Fruit fly (Drosophila melanogaster) whole organism, embryonic: Measurements from ENCODE around the gene meigo.

ENCODE experiments used
- CG10979 ChIP-seq: fragments of 200-800 bp; sonication (Bioruptor generic); optimal IDR thresholded peaks from 2 replicates; lab custom pipeline; 2018; ENCODE audit warnings: missing biosample characterization, mild to moderate bottlenecking, missing genetic modification characterization, moderate library complexity
- CG11504 ChIP-seq: fragments of 200-800 bp; sonication (Bioruptor generic); optimal IDR thresholded peaks from 3 replicates; lab custom pipeline; 2019; ENCODE audit warnings: missing biosample characterization, mild to moderate bottlenecking, missing genetic modification characterization, moderate library complexity
- CG12155 ChIP-seq: fragments of 200-800 bp; sonication (Bioruptor generic); optimal IDR thresholded peaks from 3 replicates; lab custom pipeline; 2016; ENCODE audit warnings: missing biosample characterization, missing genetic modification characterization
- CG13287 ChIP-seq: fragments of 200-800 bp; sonication (Bioruptor generic); IDR thresholded peaks from 2 replicates; pipeline ENCODE4 v1.3.6; 2022; ENCODE audit warnings: missing biosample characterization, missing genetic modification characterization; ENCODE audit not compliant: partially characterized antibody
- CG13424 ChIP-seq: fragments of 200-800 bp; sonication (Bioruptor generic); optimal IDR thresholded peaks from 2 replicates; lab custom pipeline; 2019; ENCODE audit warnings: missing biosample characterization, mild to moderate bottlenecking, missing genetic modification characterization, moderate library complexity
- CG14441 ChIP-seq: fragments of 200-800 bp; sonication (Bioruptor generic); IDR thresholded peaks from 2 replicates; pipeline ENCODE4 v1.3.6; 2022; ENCODE audit warnings: missing biosample characterization, missing genetic modification characterization
- CG15514 ChIP-seq: fragments of 200-800 bp; sonication (Bioruptor generic); optimal IDR thresholded peaks from 3 replicates; lab custom pipeline; 2017; ENCODE audit warnings: missing biosample characterization, missing genetic modification characterization, mild to moderate bottlenecking, moderate library complexity, missing genetic modification reagents
- CG1602 ChIP-seq: fragments of 200-800 bp; sonication (Bioruptor generic); optimal IDR thresholded peaks from 3 replicates; lab custom pipeline; 2016; ENCODE audit warnings: missing biosample characterization, missing genetic modification characterization
- CG30403 ChIP-seq: fragments of 200-800 bp; sonication (Bioruptor generic); optimal IDR thresholded peaks from 3 replicates; lab custom pipeline; 2016; ENCODE audit warnings: missing biosample characterization, missing genetic modification characterization
- CG32532 ChIP-seq: fragments of 200-800 bp; sonication (Bioruptor generic); IDR thresholded peaks from 2 replicates; pipeline ENCODE4 v1.3.6; 2022; ENCODE audit warnings: missing biosample characterization, missing genetic modification characterization
- CG3995 ChIP-seq: fragments of 200-800 bp; sonication (Bioruptor generic); optimal IDR thresholded peaks from 3 replicates; lab custom pipeline; 2016; ENCODE audit warnings: missing biosample characterization, missing genetic modification characterization
- CG42726 ChIP-seq: fragments of 200-800 bp; sonication (Bioruptor generic); IDR thresholded peaks from 2 replicates; pipeline ENCODE4 v1.3.6; 2022; ENCODE audit warnings: missing biosample characterization, missing genetic modification characterization; ENCODE audit not compliant: partially characterized antibody
- CG6791 ChIP-seq: fragments of 200-800 bp; sonication (Bioruptor generic); IDR thresholded peaks from 3 replicates; pipeline ENCODE4 v1.3.6; 2022; ENCODE audit warnings: missing biosample characterization, missing genetic modification characterization; ENCODE audit not compliant: partially characterized antibody
- CG7786 ChIP-seq: fragments of 200-800 bp; sonication (Bioruptor generic); optimal IDR thresholded peaks from 2 replicates; lab custom pipeline; 2016; ENCODE audit warnings: missing biosample characterization, missing genetic modification characterization
- CG8089 ChIP-seq: fragments of 200-800 bp; sonication (Bioruptor generic); optimal IDR thresholded peaks from 3 replicates; lab custom pipeline; 2016; ENCODE audit warnings: missing biosample characterization, missing genetic modification characterization
- CG9817 ChIP-seq: fragments of 200-800 bp; sonication (Bioruptor generic); optimal IDR thresholded peaks from 2 replicates; lab custom pipeline; 2018; ENCODE audit warnings: missing biosample characterization, mild to moderate bottlenecking, missing genetic modification characterization, moderate library complexity
- Camta ChIP-seq: fragments of 200-800 bp; sonication (Bioruptor generic); optimal IDR thresholded peaks from 2 replicates; lab custom pipeline; 2016; ENCODE audit warnings: missing biosample characterization, missing genetic modification characterization
- D19A ChIP-seq: fragments of 200-800 bp; optimal IDR thresholded peaks from 3 replicates; lab custom pipeline; 2019; ENCODE audit warnings: missing biosample characterization, mild to moderate bottlenecking, missing genetic modification characterization, moderate library complexity
- D19B ChIP-seq: fragments of 200-800 bp; sonication (Bioruptor generic); optimal IDR thresholded peaks from 2 replicates; lab custom pipeline; 2017; ENCODE audit warnings: missing biosample characterization, mild to moderate bottlenecking, missing genetic modification characterization
- Dbx ChIP-seq: fragments of 200-800 bp; sonication (Bioruptor generic); IDR thresholded peaks from 3 replicates; pipeline ENCODE4 v1.3.6; 2022; ENCODE audit warnings: missing biosample characterization, missing genetic modification characterization
- E2f2 ChIP-seq: fragments of 200-800 bp; sonication (Bioruptor generic); IDR thresholded peaks from 2 replicates; pipeline ENCODE4 v1.3.6; 2022; ENCODE audit warnings: missing biosample characterization, missing genetic modification characterization
- Gug ChIP-seq: fragments of 200-800 bp; sonication (Bioruptor generic); IDR thresholded peaks from 4 replicates; pipeline ENCODE4 v1.3.6; 2022; ENCODE audit warnings: missing biosample characterization, missing genetic modification characterization
- HLH54F ChIP-seq: fragments of 200-800 bp; sonication (Bioruptor generic); optimal IDR thresholded peaks from 3 replicates; lab custom pipeline; 2016; ENCODE audit warnings: missing biosample characterization, missing genetic modification characterization
- HmgZ ChIP-seq: fragments of 200-800 bp; sonication (Bioruptor generic); optimal IDR thresholded peaks from 2 replicates; lab custom pipeline; 2018; ENCODE audit warnings: missing biosample characterization, mild to moderate bottlenecking, missing genetic modification characterization
- Hsf ChIP-seq: fragments of 200-800 bp; sonication (Bioruptor generic); optimal IDR thresholded peaks from 3 replicates; lab custom pipeline; 2016; ENCODE audit warnings: missing biosample characterization, missing genetic modification characterization
- Jarid2 ChIP-seq: fragments of 200-800 bp; sonication (Bioruptor generic); optimal IDR thresholded peaks from 3 replicates; lab custom pipeline; 2017; ENCODE audit warnings: mild to moderate bottlenecking, missing biosample characterization, missing genetic modification reagents, missing genetic modification characterization
- MBD-R2 ChIP-seq: fragments of 200-800 bp; sonication (Bioruptor generic); IDR thresholded peaks from 2 replicates; pipeline ENCODE4 v1.3.6; 2022; ENCODE audit warnings: missing biosample characterization, missing genetic modification characterization
- MESR4 ChIP-seq: fragments of 200-800 bp; sonication (Bioruptor generic); optimal IDR thresholded peaks from 2 replicates; lab custom pipeline; 2018; ENCODE audit warnings: missing biosample characterization, mild to moderate bottlenecking, missing genetic modification characterization, moderate library complexity
- Mad ChIP-seq: fragments of 200-800 bp; sonication (Bioruptor generic); optimal IDR thresholded peaks from 2 replicates; lab custom pipeline; 2016; ENCODE audit warnings: missing biosample characterization, missing genetic modification characterization
- Myb ChIP-seq: fragments of 200-800 bp; sonication (Bioruptor generic); optimal IDR thresholded peaks from 2 replicates; lab custom pipeline; 2016; ENCODE audit warnings: missing biosample characterization, missing genetic modification characterization
- Rfx ChIP-seq: fragments of 200-800 bp; sonication (Bioruptor generic); IDR thresholded peaks from 2 replicates; pipeline ENCODE4 v1.3.6; 2022; ENCODE audit warnings: missing biosample characterization, missing genetic modification characterization
- Sry-δ ChIP-seq: fragments of 200-800 bp; sonication (Bioruptor generic); optimal IDR thresholded peaks from 2 replicates; lab custom pipeline; 2016; ENCODE audit warnings: missing biosample characterization, missing genetic modification characterization
- ap ChIP-seq: fragments of 200-800 bp; sonication (Bioruptor generic); IDR thresholded peaks from 2 replicates; pipeline ENCODE4 v1.3.6; 2022; ENCODE audit warnings: missing biosample characterization, missing genetic modification characterization
- ato ChIP-seq: fragments of 200-800 bp; sonication (Bioruptor generic); IDR thresholded peaks from 2 replicates; pipeline ENCODE4 v1.3.6; 2022; ENCODE audit warnings: missing biosample characterization, missing genetic modification characterization; ENCODE audit not compliant: partially characterized antibody
- cg ChIP-seq: fragments of 200-800 bp; sonication (Bioruptor generic); optimal IDR thresholded peaks from 3 replicates; lab custom pipeline; 2019; ENCODE audit warnings: missing biosample characterization, mild to moderate bottlenecking, missing genetic modification characterization, moderate library complexity
- crol ChIP-seq: fragments of 200-800 bp; sonication (Bioruptor generic); IDR thresholded peaks from 2 replicates; pipeline ENCODE4 v1.3.6; 2022; ENCODE audit warnings: missing biosample characterization, missing genetic modification characterization
- cwo ChIP-seq: fragments of 200-800 bp; sonication (Bioruptor generic); optimal IDR thresholded peaks from 3 replicates; lab custom pipeline; 2017; ENCODE audit warnings: missing biosample characterization, missing genetic modification characterization, mild to moderate bottlenecking, moderate library complexity, missing genetic modification reagents
- eve ChIP-seq, 2 experiments: fragments of >200 bp; optimal IDR thresholded peaks; 2 replicates each; lab custom pipeline; 2017; ENCODE audit warnings: missing biosample characterization in 2 of 2, missing genetic modification characterization in 2 of 2
- gcm2 ChIP-seq: fragments of 200-800 bp; sonication (Bioruptor generic); optimal IDR thresholded peaks from 2 replicates; lab custom pipeline; 2016; ENCODE audit warnings: missing biosample characterization, missing genetic modification characterization
- inv ChIP-seq: fragments of 200-800 bp; sonication (Bioruptor generic); IDR thresholded peaks from 2 replicates; pipeline ENCODE4 v1.3.6; 2022; ENCODE audit warnings: missing biosample characterization, missing genetic modification characterization; ENCODE audit not compliant: partially characterized antibody
- mam ChIP-seq: fragments of 200-800 bp; sonication (Bioruptor generic); optimal IDR thresholded peaks from 3 replicates; lab custom pipeline; 2016; ENCODE audit warnings: missing biosample characterization, missing genetic modification characterization
- pho ChIP-seq: fragments of 200-800 bp; sonication (Bioruptor generic); optimal IDR thresholded peaks from 2 replicates; lab custom pipeline; 2016; ENCODE audit warnings: missing biosample characterization, missing genetic modification characterization
- phol ChIP-seq: fragments of 200-800 bp; sonication (Bioruptor generic); optimal IDR thresholded peaks from 3 replicates; lab custom pipeline; 2018; ENCODE audit warnings: missing biosample characterization, mild to moderate bottlenecking, missing genetic modification characterization, moderate library complexity
- pum ChIP-seq: fragments of 200-800 bp; sonication (Bioruptor generic); optimal IDR thresholded peaks from 2 replicates; lab custom pipeline; 2016; ENCODE audit warnings: missing biosample characterization, missing genetic modification characterization
- ranshi ChIP-seq: fragments of 200-800 bp; sonication (Bioruptor generic); IDR thresholded peaks from 2 replicates; pipeline ENCODE4 v1.3.6; 2022; ENCODE audit warnings: missing biosample characterization, missing genetic modification characterization
- sc ChIP-seq, 3 experiments: fragments of >200 bp in 2 of 3; fragments of 200-800 bp in 1 of 3; sonication (Bioruptor generic) in 1 of 3; optimal IDR thresholded peaks; 2 replicates in 2 of 3; 3 replicates in 1 of 3; lab custom pipeline; 2017; ENCODE audit warnings: mild to moderate bottlenecking in 1 of 3, missing biosample characterization in 1 of 3, missing genetic modification characterization in 1 of 3, missing genetic modification reagents in 1 of 3
- slou ChIP-seq: fragments of 200-800 bp; sonication (Bioruptor generic); optimal IDR thresholded peaks from 3 replicates; lab custom pipeline; 2016; ENCODE audit warnings: missing biosample characterization, missing genetic modification characterization
- sob ChIP-seq: fragments of 200-800 bp; sonication (Bioruptor generic); IDR thresholded peaks from 2 replicates; pipeline ENCODE4 v1.3.6; 2022; ENCODE audit warnings: missing biosample characterization, missing genetic modification characterization
- sug ChIP-seq: fragments of 200-800 bp; optimal IDR thresholded peaks from 2 replicates; lab custom pipeline; 2019; ENCODE audit warnings: missing biosample characterization, mild to moderate bottlenecking, missing genetic modification characterization, moderate library complexity
- unpg ChIP-seq: fragments of 200-800 bp; sonication (Bioruptor generic); optimal IDR thresholded peaks from 3 replicates; lab custom pipeline; 2018; ENCODE audit warnings: missing biosample characterization, mild to moderate bottlenecking, missing genetic modification characterization, moderate library complexity

The meigo gene

dm6 chr3R:21118784-21119183 lies 19.3 kb upstream of the meigo start, which contains the start of gene Bdbt (continued):
- TF ChIP-seq CG9817 (tag; lab: Kevin White, UChicago), result no peak
- peak; percentile 39 for TF ChIP-seq CG30403 (GFP tag; lab: Kevin White, UChicago)
- TF ChIP-seq Mad, result no peak
- TF ChIP-seq HLH54F (GFP tag; lab: Kevin White, UChicago), result peak; percentile 35
- no peak for TF ChIP-seq CG8089 (GFP tag; lab: Kevin White, UChicago)
- TF ChIP-seq unpg, result no peak
- no peak for TF ChIP-seq slou (GFP tag; lab: Kevin White, UChicago)
- peak; percentile 59; the same call in 1 of the 2 replicates for TF ChIP-seq sob (GFP tag; lab: Robert Waterston, UW)
- peak; percentile 49; the same call in 1 of the 2 replicates for TF ChIP-seq CG14441 (GFP tag; lab: Robert Waterston, UW)
- TF ChIP-seq pho (GFP tag; lab: Kevin White, UChicago), result peak; percentile 38
- TF ChIP-seq CG42726 (GFP tag; lab: Robert Waterston, UW), result 0 out of 2 replicates have a peak, but pooled peaks have one; percentile 24
- TF ChIP-seq MBD-R2 (GFP tag; lab: Robert Waterston, UW), result peak; percentile 82
- TF ChIP-seq CG15514, result peak; percentile 81
- TF ChIP-seq Myb (GFP tag; lab: Kevin White, UChicago), result peak; percentile 7
- TF ChIP-seq CG32532 (GFP tag; lab: Robert Waterston, UW), result peak; percentile 59
- 0 out of 3 replicates have a peak, but pooled peaks have one; percentile 55 for TF ChIP-seq Dbx (GFP tag; lab: Robert Waterston, UW)
- TF ChIP-seq inv (GFP tag; lab: Robert Waterston, UW), result peak; percentile 77
- no peak for TF ChIP-seq sc (optimal IDR thresholded peaks at IDR 0.05; lab: Kevin White, UChicago)
- no peak for TF ChIP-seq sc (GFP tag; optimal IDR thresholded peaks at IDR 0.05; lab: Kevin White, UChicago)
- TF ChIP-seq ranshi (GFP tag; lab: Robert Waterston, UW), result 0 out of 2 replicates have a peak, but pooled peaks have one; percentile 18
- TF ChIP-seq Gug (GFP tag; lab: Robert Waterston, UW), result no peak
- TF ChIP-seq phol (tag; lab: Kevin White, UChicago), result peak; percentile 35
- no peak for TF ChIP-seq D19A
- TF ChIP-seq CG1602 (GFP tag; lab: Kevin White, UChicago), result peak; percentile 31
- TF ChIP-seq ato (GFP tag; lab: Robert Waterston, UW), result peak; percentile 81
- TF ChIP-seq ap (GFP tag; lab: Robert Waterston, UW), result 0 out of 2 replicates have a peak, but pooled peaks have one; percentile 21
- TF ChIP-seq mam (GFP tag; lab: Kevin White, UChicago), result peak; percentile 39
- TF ChIP-seq E2f2 (GFP tag; lab: Robert Waterston, UW), result peak; percentile 40
- TF ChIP-seq HmgZ, result peak; percentile 73
- no peak for TF ChIP-seq crol (GFP tag; lab: Robert Waterston, UW)
- TF ChIP-seq CG10979 (tag; lab: Kevin White, UChicago), result no peak
- TF ChIP-seq eve (GFP tag; optimal IDR thresholded peaks at IDR 0.05; lab: Kevin White, UChicago), result no peak
- TF ChIP-seq pum (GFP tag; lab: Kevin White, UChicago), result peak; percentile 4
- no peak for TF ChIP-seq CG7786 (GFP tag; lab: Kevin White, UChicago)
- no peak for TF ChIP-seq Camta (GFP tag; lab: Kevin White, UChicago)
- peak; percentile 5 for TF ChIP-seq MESR4 (GFP tag; lab: Kevin White, UChicago)
- TF ChIP-seq Jarid2 (GFP tag; lab: Kevin White, UChicago), result no peak
- TF ChIP-seq CG13424, result peak; percentile 5
- TF ChIP-seq CG12155 (GFP tag; lab: Kevin White, UChicago), result peak; percentile 21
- TF ChIP-seq Sry-δ (GFP tag; lab: Kevin White, UChicago), result peak; percentile 13
- TF ChIP-seq Rfx (GFP tag; lab: Robert Waterston, UW), result peak; percentile 25; the same call in 1 of the 2 replicates
- TF ChIP-seq CG11504, result no peak
- TF ChIP-seq CG6791, result peak; percentile 95
- TF ChIP-seq cg (GFP tag; lab: Kevin White, UChicago), result no peak
- TF ChIP-seq CG3995 (GFP tag; lab: Kevin White, UChicago), result no peak
- peak; percentile 94 for TF ChIP-seq D19B (GFP tag; lab: Kevin White, UChicago)
- no peak for TF ChIP-seq gcm2
- peak; percentile 27 for TF ChIP-seq sug (tag; lab: Kevin White, UChicago)
- TF ChIP-seq Hsf, result peak; percentile 33
- peak; percentile 10 for TF ChIP-seq cwo (GFP tag; lab: Kevin White, UChicago)
- peak; percentile 79 for TF ChIP-seq CG13287
